Fruit fly (Drosophila melanogaster): Measurements from ENCODE around the gene ko.
A peak's percentile ranks its signal among the peaks of the same experiment; 100 is the strongest.

The ko gene

dm6 chr3L:21036257-21036957, 94.6 kb downstream of the ko start (continued):
- TF ChIP-seq amos (GFP tag; IDR thresholded peaks at IDR 0.05; ENCODE audit: partially characterized antibody) (peak; percentile 30; the same call in 1 of the 2 replicates), hkb (optimal IDR thresholded peaks at IDR 0.05) (no peak), hkb (GFP tag; IDR thresholded peaks at IDR 0.05) (0 out of 2 replicates have a peak, but pooled peaks have one; percentile 7), nmo (GFP tag; optimal IDR thresholded peaks at IDR 0.05) (no peak), Dad (GFP tag; optimal IDR thresholded peaks at IDR 0.05) (no peak), gt (GFP tag; IDR thresholded peaks at IDR 0.05) (no peak), Bgb (GFP tag; IDR thresholded peaks at IDR 0.05; ENCODE audit: partially characterized antibody) (peak; percentile 12; the same call in 1 of the 2 replicates), gce (GFP tag; IDR thresholded peaks at IDR 0.05) (no peak), fd64A (GFP tag; optimal IDR thresholded peaks at IDR 0.05) (peak; percentile 7), zen (tag; optimal IDR thresholded peaks at IDR 0.05) (peak; percentile 18), lab (GFP tag; optimal IDR thresholded peaks at IDR 0.05) (peak; percentile 51), pzg (GFP tag; optimal IDR thresholded peaks at IDR 0.05) (no peak), Hsf (GFP tag; optimal IDR thresholded peaks at IDR 0.05) (no peak), CG1792 (GFP tag; optimal IDR thresholded peaks at IDR 0.05) (no peak), CG34376 (GFP tag; optimal IDR thresholded peaks at IDR 0.05) (peak; percentile 87), salm (tag; optimal IDR thresholded peaks at IDR 0.05) (peak; percentile 22), Fer1 (GFP tag; optimal IDR thresholded peaks at IDR 0.05) (peak; percentile 32), CG5180 (GFP tag; optimal IDR thresholded peaks at IDR 0.05) (no peak), CG11695 (GFP tag; IDR thresholded peaks at IDR 0.05) (no peak), CG11247 (GFP tag; IDR thresholded peaks at IDR 0.05) (no peak), CG6254 (GFP tag; optimal IDR thresholded peaks at IDR 0.05) (peak; percentile 30), CG15073 (GFP tag; optimal IDR thresholded peaks at IDR 0.05) (peak; percentile 89), HHEX (GFP tag; optimal IDR thresholded peaks at IDR 0.05) (peak; percentile 0), Bteb2 (GFP tag; optimal IDR thresholded peaks at IDR 0.05) (no peak), zfh2 (GFP tag; optimal IDR thresholded peaks at IDR 0.05) (no peak), CG9932 (GFP tag; IDR thresholded peaks at IDR 0.05) (no peak), Asciz (GFP tag; optimal IDR thresholded peaks at IDR 0.05) (peak; percentile 37), CG11560 (tag; IDR thresholded peaks at IDR 0.05) (no peak), sens (GFP tag) (peak; percentile 62), CG18599 (GFP tag; optimal IDR thresholded peaks at IDR 0.05) (peak; percentile 17), Deaf1 (tag; optimal IDR thresholded peaks at IDR 0.05) (no peak), Awh (GFP tag; IDR thresholded peaks at IDR 0.05) (no peak), NfI (GFP tag; optimal IDR thresholded peaks at IDR 0.05) (no peak), CG10267 (tag; optimal IDR thresholded peaks at IDR 0.05) (no peak), Max (GFP tag; optimal IDR thresholded peaks at IDR 0.05) (no peak), HLH4C (GFP tag; IDR thresholded peaks at IDR 0.05; ENCODE audit: partially characterized antibody) (no peak), HLH3B (GFP tag; IDR thresholded peaks at IDR 0.05) (0 out of 2 replicates have a peak, but pooled peaks have one; percentile 5), crc (GFP tag; optimal IDR thresholded peaks at IDR 0.05) (no peak), tll (GFP tag; optimal IDR thresholded peaks at IDR 0.05) (no peak), twi (tag; optimal IDR thresholded peaks at IDR 0.05) (no peak), esg (GFP tag; conservative IDR thresholded peaks at IDR 0.05) (no peak), Dbx (GFP tag; IDR thresholded peaks at IDR 0.05) (no peak), tgo (GFP tag; IDR thresholded peaks at IDR 0.05) (no peak), stc (GFP tag; IDR thresholded peaks at IDR 0.05) (peak; percentile 40; the same call in 1 of the 2 replicates), HmgD (GFP tag; optimal IDR thresholded peaks at IDR 0.05) (no peak), CG31365 (tag; optimal IDR thresholded peaks at IDR 0.05) (no peak), CG8924 (tag; optimal IDR thresholded peaks at IDR 0.05) (no peak), Gug (GFP tag; IDR thresholded peaks at IDR 0.05) (no peak), CG8290 (GFP tag; optimal IDR thresholded peaks at IDR 0.05) (no peak), CG8290 (tag; optimal IDR thresholded peaks at IDR 0.05) (peak in 1 of 2 experiments; percentile 20)
